Fruit fly (Drosophila melanogaster): ENCODE data around the gene CG31496.
A peak's percentile ranks its signal among the peaks of the same experiment; 100 is the strongest.

Gene CG31496

dm6 chr3R:7346445-7346844 is 1.6 kb downstream of the CG31496 start, which contains the start of gene nxf4 (continued):
- TF ChIP-seq dmrt11E (tag; optimal IDR thresholded peaks at IDR 0.05) (peak; percentile 75), bab2 (GFP tag; optimal IDR thresholded peaks at IDR 0.05) (peak; percentile 81), HLH3B (GFP tag; IDR thresholded peaks at IDR 0.05) (peak; percentile 70; the same call in 1 of the 2 replicates), CG6791 (GFP tag; IDR thresholded peaks at IDR 0.05; ENCODE audit: partially characterized antibody) (peak; percentile 48; the same call in 2 of the 3 replicates), CrebB (tag; optimal IDR thresholded peaks at IDR 0.05) (peak; percentile 9), pb (GFP tag; optimal IDR thresholded peaks at IDR 0.05) (peak; percentile 60), slbo (GFP tag; IDR thresholded peaks at IDR 0.05) (peak; percentile 89), dysf (GFP tag; IDR thresholded peaks at IDR 0.05) (peak; percentile 76; the same call in 2 of the 3 replicates), Atf6 (GFP tag; IDR thresholded peaks at IDR 0.05) (0 out of 2 replicates have a peak, but pooled peaks have one; percentile 17), Antp (GFP tag; optimal IDR thresholded peaks at IDR 0.05) (peak; percentile 73), hkb (optimal IDR thresholded peaks at IDR 0.05) (peak; percentile 70), hkb (GFP tag; IDR thresholded peaks at IDR 0.05) (no peak), Xbp1 (GFP tag; optimal IDR thresholded peaks at IDR 0.05) (peak; percentile 92), CG3281 (GFP tag; optimal IDR thresholded peaks at IDR 0.05) (peak; percentile 41), oc (tag; optimal IDR thresholded peaks at IDR 0.05) (no peak), otp (GFP tag; IDR thresholded peaks at IDR 0.05) (peak; percentile 52; the same call in 1 of the 3 replicates), vfl (GFP tag; optimal IDR thresholded peaks at IDR 0.05) (peak; percentile 21), CG12942 (GFP tag; optimal IDR thresholded peaks at IDR 0.05) (peak; percentile 74), CG14014 (GFP tag; IDR thresholded peaks at IDR 0.05) (peak; percentile 62; the same call in 1 of the 2 replicates), CG8388 (GFP tag; optimal IDR thresholded peaks at IDR 0.05) (peak; percentile 39), Dbx (GFP tag; IDR thresholded peaks at IDR 0.05) (peak; percentile 86), nerfin-1 (tag; optimal IDR thresholded peaks at IDR 0.05) (peak; percentile 53), CG30403 (GFP tag; optimal IDR thresholded peaks at IDR 0.05) (peak; percentile 84), jigr1 (GFP tag; IDR thresholded peaks at IDR 0.05) (0 out of 3 replicates have a peak, but pooled peaks have one; percentile 12), CG8089 (GFP tag; optimal IDR thresholded peaks at IDR 0.05) (peak; percentile 85), ssp (GFP tag; IDR thresholded peaks at IDR 0.05) (peak; percentile 51; the same call in 1 of the 2 replicates), CG1647 (GFP tag; optimal IDR thresholded peaks at IDR 0.05) (peak; percentile 62), MESR4 (GFP tag; optimal IDR thresholded peaks at IDR 0.05) (no peak), E2f1 (GFP tag; IDR thresholded peaks at IDR 0.05) (peak; percentile 12; the same call in 1 of the 2 replicates), dmrt99B (tag; optimal IDR thresholded peaks at IDR 0.05) (peak; percentile 32), ash1 (GFP tag; optimal IDR thresholded peaks at IDR 0.05) (no peak), Asciz (GFP tag; optimal IDR thresholded peaks at IDR 0.05) (no peak), Mes4 (GFP tag; optimal IDR thresholded peaks at IDR 0.05) (peak; percentile 74), CG4360 (GFP tag; IDR thresholded peaks at IDR 0.05) (no peak), CG1024 (GFP tag; IDR thresholded peaks at IDR 0.05) (no peak), jumu (GFP tag; optimal IDR thresholded peaks at IDR 0.05) (peak; percentile 64), CG34422 (GFP tag; IDR thresholded peaks at IDR 0.05) (peak; percentile 68), CG13775 (GFP tag; optimal IDR thresholded peaks at IDR 0.05) (peak; percentile 83), Six4 (GFP tag; optimal IDR thresholded peaks at IDR 0.05) (peak; percentile 45), Hey (tag; optimal IDR thresholded peaks at IDR 0.05) (no peak), zfh1 (GFP tag; IDR thresholded peaks at IDR 0.05) (peak; percentile 69; the same call in 2 of the 3 replicates), psq (GFP tag; optimal IDR thresholded peaks at IDR 0.05) (peak; percentile 51), CG1603 (tag; optimal IDR thresholded peaks at IDR 0.05) (peak; percentile 80), Dip3 (GFP tag; optimal IDR thresholded peaks at IDR 0.05) (peak; percentile 54), tna (GFP tag; IDR thresholded peaks at IDR 0.05; ENCODE audit: partially characterized antibody) (no peak), CG2678 (tag; optimal IDR thresholded peaks at IDR 0.05) (peak; percentile 50), CG12219 (GFP tag; optimal IDR thresholded peaks at IDR 0.05) (peak; percentile 31), CG10209 (GFP tag; optimal IDR thresholded peaks at IDR 0.05) (peak; percentile 64), CG12744 (GFP tag; optimal IDR thresholded peaks at IDR 0.05) (peak; percentile 34), fd102C (GFP tag; optimal IDR thresholded peaks at IDR 0.05) (peak; percentile 71), cato (GFP tag; optimal IDR thresholded peaks at IDR 0.05; ENCODE audit: borderline replicate concordance) (peak; percentile 15)
